Worm (Caenorhabditis elegans) whole organism, L2 larva: ENCODE measurements around the gene nlp-11.

Experiments used
- C34F6.9 ChIP-seq: fragments of 150-350 bp; optimal IDR thresholded peaks from 2 replicates; lab custom pipeline; 2014; ENCODE audit warnings: missing biosample characterization, missing genetic modification characterization
- F13H6.1 ChIP-seq: sonication (generic microtip); optimal IDR thresholded peaks from 2 replicates; lab custom pipeline; 2016; ENCODE audit warnings: missing genetic modification characterization, missing compliant biosample characterization
- R02D3.7 ChIP-seq: fragments of 150-350 bp; optimal IDR thresholded peaks from 2 replicates; lab custom pipeline; 2014; ENCODE audit warnings: missing biosample characterization, missing genetic modification characterization
- Y55F3AM.14 ChIP-seq: fragments of 200-800 bp; sonication (Bioruptor generic); optimal IDR thresholded peaks from 2 replicates; lab custom pipeline; 2018; ENCODE audit warnings: mild to moderate bottlenecking, missing genetic modification characterization, missing compliant biosample characterization
- ZK546.5 ChIP-seq: sonication (generic microtip); optimal IDR thresholded peaks from 2 replicates; lab custom pipeline; 2017; ENCODE audit warnings: missing biosample characterization, missing genetic modification characterization
- aly-2 ChIP-seq: fragments of 150-350 bp; optimal IDR thresholded peaks from 2 replicates; lab custom pipeline; 2014; ENCODE audit warnings: missing biosample characterization, missing genetic modification characterization
- blmp-1 ChIP-seq: sonication (generic microtip); optimal IDR thresholded peaks from 2 replicates; lab custom pipeline; 2017; ENCODE audit warnings: missing genetic modification characterization, mild to moderate bottlenecking, missing compliant biosample characterization, antibody characterized with exemption, moderate library complexity; ENCODE audit not compliant: insufficient read depth
- ceh-82 ChIP-seq: fragments of 150-350 bp; optimal IDR thresholded peaks from 2 replicates; lab custom pipeline; 2014; ENCODE audit warnings: missing biosample characterization, missing genetic modification characterization
- crh-2 ChIP-seq: sonication (generic microtip); optimal IDR thresholded peaks from 2 replicates; lab custom pipeline; 2017; ENCODE audit warnings: missing biosample characterization, missing genetic modification characterization
- dmd-4 ChIP-seq: sonication (generic microtip); optimal IDR thresholded peaks from 2 replicates; lab custom pipeline; 2017; ENCODE audit warnings: missing biosample characterization, missing genetic modification characterization
- egl-27 ChIP-seq: sonication (generic microtip); optimal IDR thresholded peaks from 3 replicates; lab custom pipeline; 2017; ENCODE audit warnings: missing biosample characterization, missing genetic modification reagents, missing genetic modification characterization
- elt-1 ChIP-seq: fragments of 150-350 bp; optimal IDR thresholded peaks from 2 replicates; lab custom pipeline; 2014; ENCODE audit warnings: missing biosample characterization, missing genetic modification characterization
- fos-1 ChIP-seq: fragments of 150-350 bp; optimal IDR thresholded peaks from 2 replicates; lab custom pipeline; 2014; ENCODE audit warnings: missing biosample characterization, missing genetic modification characterization
- gmeb-1 ChIP-seq: fragments of 150-350 bp; optimal IDR thresholded peaks from 2 replicates; lab custom pipeline; 2014; ENCODE audit warnings: missing biosample characterization, missing genetic modification characterization
- lin-11 ChIP-seq: fragments of 150-350 bp; sonication (generic microtip); optimal IDR thresholded peaks from 2 replicates; lab custom pipeline; 2014; ENCODE audit warnings: missing biosample characterization, missing genetic modification characterization, inconsistent platforms, mixed read lengths
- lin-13 ChIP-seq: fragments of 150-350 bp; optimal IDR thresholded peaks from 2 replicates; lab custom pipeline; 2014; ENCODE audit warnings: missing biosample characterization, missing genetic modification reagents, missing genetic modification characterization
- lsy-2 ChIP-seq, 2 experiments: fragments of 150-350 bp in 1 of 2; sonication (generic microtip) in 1 of 2; optimal IDR thresholded peaks; 2 replicates each; lab custom pipeline; 2014 to 2017; ENCODE audit warnings: missing biosample characterization in 2 of 2, missing genetic modification characterization in 2 of 2
- mbf-1 ChIP-seq: sonication (generic microtip); optimal IDR thresholded peaks from 2 replicates; lab custom pipeline; 2017; ENCODE audit warnings: missing biosample characterization, missing genetic modification characterization
- mdl-1 ChIP-seq, 2 experiments: fragments of 150-350 bp in 1 of 2; sonication (generic microtip) in 1 of 2; optimal IDR thresholded peaks; 2 replicates each; lab custom pipeline; 2017; ENCODE audit warnings: missing biosample characterization in 2 of 2, missing genetic modification characterization in 2 of 2
- nhr-129 ChIP-seq: fragments of 150-350 bp; optimal IDR thresholded peaks from 2 replicates; lab custom pipeline; 2014; ENCODE audit warnings: missing biosample characterization, missing genetic modification characterization
- nhr-21 ChIP-seq: fragments of 150-350 bp; optimal IDR thresholded peaks from 2 replicates; lab custom pipeline; 2014; ENCODE audit warnings: missing biosample characterization, missing genetic modification characterization
- nhr-23 ChIP-seq: fragments of 150-350 bp; optimal IDR thresholded peaks from 2 replicates; lab custom pipeline; 2014; ENCODE audit warnings: missing biosample characterization, missing genetic modification reagents, missing genetic modification characterization
- nhr-237 ChIP-seq: fragments of 150-350 bp; optimal IDR thresholded peaks from 2 replicates; lab custom pipeline; 2014; ENCODE audit warnings: missing biosample characterization, missing genetic modification characterization
- nhr-25 ChIP-seq: fragments of 150-350 bp; sonication (generic microtip); optimal IDR thresholded peaks from 3 replicates; lab custom pipeline; 2014; ENCODE audit warnings: missing biosample characterization, missing genetic modification characterization
- nhr-6 ChIP-seq: fragments of 150-350 bp; optimal IDR thresholded peaks from 2 replicates; lab custom pipeline; 2014; ENCODE audit warnings: missing biosample characterization, missing genetic modification characterization
- nhr-77 ChIP-seq: fragments of 150-350 bp; optimal IDR thresholded peaks from 2 replicates; lab custom pipeline; 2014; ENCODE audit warnings: missing biosample characterization, missing genetic modification characterization
- peb-1 ChIP-seq: fragments of 150-350 bp; optimal IDR thresholded peaks from 2 replicates; lab custom pipeline; 2014; ENCODE audit warnings: missing biosample characterization, missing genetic modification characterization
- sem-4 ChIP-seq: fragments of 150-350 bp; optimal IDR thresholded peaks from 2 replicates; lab custom pipeline; 2014; ENCODE audit warnings: missing biosample characterization, missing genetic modification reagents, missing genetic modification characterization
- skn-1 ChIP-seq: sonication (generic microtip); optimal IDR thresholded peaks from 2 replicates; lab custom pipeline; 2017; ENCODE audit warnings: missing biosample characterization, missing genetic modification characterization
- sma-3 ChIP-seq: sonication (generic microtip); optimal IDR thresholded peaks from 2 replicates; lab custom pipeline; 2016; ENCODE audit warnings: missing genetic modification reagents, missing genetic modification characterization, missing compliant biosample characterization
- sma-9 ChIP-seq, 2 experiments: fragments of 150-350 bp in 1 of 2; sonication (generic microtip) in 1 of 2; optimal IDR thresholded peaks; 2 replicates each; lab custom pipeline; 2014 to 2016; ENCODE audit warnings: missing genetic modification characterization in 2 of 2, mild to moderate bottlenecking in 1 of 2, missing biosample characterization in 1 of 2, missing compliant biosample characterization in 1 of 2, missing genetic modification reagents in 1 of 2, moderate library complexity in 1 of 2
- snpc-4 ChIP-seq: fragments of 150-350 bp; optimal IDR thresholded peaks from 2 replicates; lab custom pipeline; 2014; ENCODE audit warnings: missing biosample characterization, missing genetic modification characterization
- unc-39 ChIP-seq: fragments of 150-350 bp; optimal IDR thresholded peaks from 2 replicates; lab custom pipeline; 2014; ENCODE audit warnings: missing biosample characterization, missing genetic modification characterization
- unc-55 ChIP-seq: fragments of 150-350 bp; sonication (generic microtip); optimal IDR thresholded peaks from 3 replicates; lab custom pipeline; 2014; ENCODE audit warnings: missing biosample characterization, missing genetic modification reagents, missing genetic modification characterization
- unc-62 ChIP-seq: fragments of 150-350 bp; optimal IDR thresholded peaks from 2 replicates; lab custom pipeline; 2014; ENCODE audit warnings: missing biosample characterization, missing genetic modification reagents, missing genetic modification characterization
- zag-1 ChIP-seq: fragments of 150-350 bp; optimal IDR thresholded peaks from 2 replicates; lab custom pipeline; 2014; ENCODE audit warnings: missing biosample characterization, missing genetic modification characterization
- ztf-1 ChIP-seq: fragments of 200-800 bp; sonication (Bioruptor generic); conservative IDR thresholded peaks from 2 replicates; pipeline ENCODE4 v1.3.6; 2022; ENCODE audit warnings: missing genetic modification characterization, missing compliant biosample characterization
- ztf-11 ChIP-seq: sonication (generic microtip); optimal IDR thresholded peaks from 2 replicates; lab custom pipeline; 2017; ENCODE audit warnings: missing biosample characterization, missing genetic modification characterization

The nlp-11 gene

DNA sequence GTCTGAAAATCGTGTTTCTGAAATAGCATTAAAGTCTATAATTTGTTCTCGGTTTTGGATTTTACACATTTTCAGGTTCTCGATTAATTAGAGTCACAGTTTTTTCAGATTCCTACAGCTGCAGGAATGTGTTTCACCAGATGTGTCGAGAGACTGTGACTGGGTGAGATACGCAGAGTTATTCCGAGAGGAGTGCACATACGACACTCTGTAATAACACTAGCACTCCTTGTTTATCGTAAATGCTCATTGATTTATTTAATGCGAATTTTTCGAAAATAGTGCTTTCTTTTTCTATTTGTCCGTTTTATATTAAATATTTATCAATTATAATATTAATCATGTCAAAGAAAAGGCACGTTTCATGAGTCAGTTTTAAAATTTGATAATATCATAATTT lies 24.4 kb downstream of the nlp-11 start, which contains the start of gene ZK1320.11:
Gene ZK1320.11, plus strand, starts transcription at position 243 of the 400 bp plus-strand sequence.
- TF ChIP-seq C34F6.9 (tag; lab: Kevin White, UChicago): peak; percentile 34
- TF ChIP-seq lsy-2 (tag; optimal IDR thresholded peaks at IDR 0.05; lab: Kevin White, UChicago): peak in 1 of 2 experiments; percentile 60
- TF ChIP-seq nhr-77 (tag; lab: Kevin White, UChicago): no peak
- TF ChIP-seq ZK546.5: no peak
- peak; percentile 73 for TF ChIP-seq unc-55
- TF ChIP-seq nhr-23 (tag; lab: Kevin White, UChicago): no peak
- TF ChIP-seq nhr-129: peak; percentile 16

DNA sequence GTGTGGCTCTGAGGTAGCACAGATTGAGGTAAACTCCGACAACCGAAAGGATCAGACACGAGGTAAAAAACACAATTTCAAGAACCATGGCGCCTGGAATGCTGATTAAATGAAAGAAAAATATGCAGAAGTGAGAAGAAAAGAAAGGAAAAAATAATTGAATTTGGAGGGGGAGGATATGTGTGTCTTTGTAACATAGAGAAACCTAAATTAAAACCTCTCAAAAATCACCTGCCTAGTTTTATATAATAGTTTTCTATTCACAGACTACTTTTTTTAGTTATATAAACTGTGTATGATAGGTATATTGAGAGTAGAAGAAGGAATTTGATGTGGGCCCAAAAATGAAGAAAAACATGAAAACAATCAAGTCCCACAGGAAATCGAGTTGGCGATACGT lies 26.2 kb downstream of the nlp-11 start, which contains the start of gene ZK1320.5:
Gene ZK1320.5, minus strand, starts transcription at position 101 of the 400 bp plus-strand sequence.
- TF ChIP-seq mdl-1 (tag; optimal IDR thresholded peaks at IDR 0.05; lab: Kevin White, UChicago) (no peak), zag-1 (no peak), ztf-1 (GFP tag; lab: Robert Waterston, UW) (no peak), nhr-77 (tag; lab: Kevin White, UChicago) (no peak), mbf-1 (tag; lab: Kevin White, UChicago) (no peak), dmd-4 (tag; lab: Kevin White, UChicago) (no peak), egl-27 (tag; lab: Kevin White, UChicago) (no peak), R02D3.7 (tag; lab: Kevin White, UChicago) (no peak), lin-13 (GFP tag; lab: Kevin White, UChicago) (no peak), unc-62 (GFP tag; lab: Kevin White, UChicago) (no peak)

- TF ChIP-seq aly-2 (tag; lab: Kevin White, UChicago) (no peak), fos-1 (tag; lab: Kevin White, UChicago) (peak; percentile 22)
- TF ChIP-seq, all 48 proteins: peak for 1
These were observed 28.9 kb downstream of the nlp-11 start, which contains the start of gene cyp-13A10 for ce11 chrII:9662797-9663196. cyp-13A10 (minus strand) TSS chrII:9662884.

- TF ChIP-seq nhr-237 (tag; lab: Kevin White, UChicago): no peak
- no peak for TF ChIP-seq unc-62 (GFP tag; lab: Kevin White, UChicago)
- TF ChIP-seq ztf-11 (tag; lab: Kevin White, UChicago): no peak
These were observed 29.6 kb downstream of the nlp-11 start for ce11 chrII:9662160-9662559.

DNA sequence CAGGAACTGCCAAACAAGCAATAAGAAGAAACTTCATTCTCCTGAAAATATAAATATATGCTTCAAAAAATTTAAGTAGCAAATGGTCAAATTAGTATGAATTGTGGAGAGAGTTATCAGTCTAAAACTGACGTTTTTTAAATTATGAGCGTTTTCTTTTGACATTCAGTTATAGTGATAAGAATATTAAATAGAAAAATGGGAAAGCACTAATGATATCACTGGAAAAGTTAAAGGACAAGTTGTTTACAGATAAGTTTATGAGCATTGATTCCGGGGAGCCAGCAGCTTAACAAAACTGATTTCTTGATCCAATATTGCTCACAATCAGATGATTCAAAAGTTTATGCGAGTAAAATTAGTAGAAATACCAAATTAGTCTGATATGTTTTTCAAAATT lies 31.4 kb downstream of the nlp-11 start, which contains the start of gene ZK1320.3:
Gene ZK1320.3, minus strand, starts transcription at position 41 of the 400 bp plus-strand sequence.
- no peak for TF ChIP-seq C34F6.9 (tag; lab: Kevin White, UChicago)
- peak; percentile 87 for TF ChIP-seq fos-1 (tag; lab: Kevin White, UChicago)

- TF ChIP-seq unc-55 (no peak), fos-1 (tag; lab: Kevin White, UChicago) (peak; percentile 79), crh-2 (tag; lab: Kevin White, UChicago) (peak; percentile 52)
- TF ChIP-seq, all 48 proteins: peak for 2
These were observed 32.8 kb downstream of the nlp-11 start, which contains the start of gene ZK1320.2 for ce11 chrII:9658915-9659314. ZK1320.2 (minus strand) TSS chrII:9659002.

ce11 chrII:9656210-9656755 lies 35.5 kb downstream of the nlp-11 start, which contains the start of gene gstk-1:
gstk-1 (plus strand) TSS chrII:9656705.
- TF ChIP-seq ztf-1 (GFP tag; lab: Robert Waterston, UW): no peak
- no peak for TF ChIP-seq peb-1 (tag; lab: Kevin White, UChicago)
- no peak for TF ChIP-seq snpc-4
- no peak for TF ChIP-seq R02D3.7 (tag; lab: Kevin White, UChicago)
- peak; percentile 81 for TF ChIP-seq crh-2 (tag; lab: Kevin White, UChicago)
- no peak for TF ChIP-seq zag-1
- TF ChIP-seq F13H6.1 (tag; lab: Kevin White, UChicago): peak; percentile 11
- TF ChIP-seq sma-3 (GFP tag; lab: Kevin White, UChicago): peak; percentile 54
- TF ChIP-seq aly-2 (tag; lab: Kevin White, UChicago): no peak
- TF ChIP-seq elt-1 (tag; lab: Kevin White, UChicago): no peak
- TF ChIP-seq unc-39 (tag; lab: Kevin White, UChicago): no peak
- no peak for TF ChIP-seq unc-55
- peak; percentile 25 for TF ChIP-seq blmp-1 (tag; lab: Kevin White, UChicago)
- TF ChIP-seq ceh-82 (tag; lab: Kevin White, UChicago): no peak
- no peak for TF ChIP-seq lin-11
- TF ChIP-seq sem-4 (tag; lab: Kevin White, UChicago): no peak
- TF ChIP-seq skn-1 (tag; lab: Kevin White, UChicago): no peak
- peak; percentile 59 for TF ChIP-seq nhr-21
- TF ChIP-seq fos-1 (tag; lab: Kevin White, UChicago): peak; percentile 44
- no peak for TF ChIP-seq ztf-11 (tag; lab: Kevin White, UChicago)
- no peak for TF ChIP-seq Y55F3AM.14
- TF ChIP-seq nhr-6 (tag; lab: Kevin White, UChicago): no peak
- no peak for TF ChIP-seq nhr-25 (tag; lab: Kevin White, UChicago)
- peak; percentile 89 for TF ChIP-seq sma-9 (GFP tag; optimal IDR thresholded peaks at IDR 0.05; lab: Kevin White, UChicago)
- no peak for TF ChIP-seq sma-9 (tag; optimal IDR thresholded peaks at IDR 0.05; lab: Kevin White, UChicago)
- no peak for TF ChIP-seq dmd-4 (tag; lab: Kevin White, UChicago)
- TF ChIP-seq gmeb-1 (tag; lab: Kevin White, UChicago): no peak
